Fruit fly (Drosophila melanogaster) whole organism, embryonic: ENCODE measurements around the gene SrpRalpha.

ENCODE experiments used
- Bdp1 ChIP-seq: fragments of 200-800 bp; sonication (Bioruptor generic); optimal IDR thresholded peaks from 3 replicates; lab custom pipeline; 2016; ENCODE audit warnings: missing biosample characterization, missing genetic modification characterization
- CG30431 ChIP-seq: fragments of 200-800 bp; sonication (Bioruptor generic); optimal IDR thresholded peaks from 2 replicates; lab custom pipeline; 2017; ENCODE audit warnings: missing biosample characterization, missing genetic modification characterization
- Dll ChIP-seq: fragments of 200-800 bp; sonication (Bioruptor generic); IDR thresholded peaks from 4 replicates; pipeline ENCODE4 v1.3.6; 2022; ENCODE audit warnings: missing biosample characterization, missing genetic modification characterization; ENCODE audit not compliant: partially characterized antibody
- hth ChIP-seq: fragments of >200 bp; optimal IDR thresholded peaks from 2 replicates; lab custom pipeline; 2017; ENCODE audit warnings: inconsistent platforms
- pnt ChIP-seq: fragments of 200-800 bp; sonication (Bioruptor generic); optimal IDR thresholded peaks from 3 replicates; lab custom pipeline; 2016; ENCODE audit warnings: missing biosample characterization, missing genetic modification characterization

dm6 chrX:11140163-11140562, 11.3 kb upstream of the SrpRalpha start, which contains the start of gene ssp7:
- TF ChIP-seq CG30431 (no peak), hth (lab: Kevin White, UChicago) (no peak), pnt (GFP tag; lab: Kevin White, UChicago) (no peak), Dll (GFP tag; lab: Robert Waterston, UW) (no peak), Bdp1 (GFP tag; lab: Kevin White, UChicago) (no peak)
